Worm (Caenorhabditis elegans) whole organism, young adult: ENCODE data around the gene H41C03.3.
A peak's percentile ranks its signal among the peaks of the same experiment; 100 is the strongest.

ENCODE experiments used
- B0261.1 ChIP-seq: sonication (generic microtip); optimal IDR thresholded peaks from 2 replicates; lab custom pipeline; 2016; ENCODE audit warnings: mild to moderate bottlenecking, missing genetic modification characterization, moderate library complexity, missing compliant biosample characterization
- F22D6.2 ChIP-seq: sonication (generic microtip); optimal IDR thresholded peaks from 2 replicates; lab custom pipeline; 2016; ENCODE audit warnings: mild to moderate bottlenecking, missing genetic modification characterization, missing compliant biosample characterization
- K11D2.4 ChIP-seq: fragments of 200-800 bp; sonication (Bioruptor generic); IDR thresholded peaks from 2 replicates; pipeline ENCODE4 v1.3.6; 2022; ENCODE audit warnings: missing genetic modification reagents, missing genetic modification characterization, missing compliant biosample characterization
- T26A5.8 ChIP-seq: sonication (generic microtip); optimal IDR thresholded peaks from 2 replicates; lab custom pipeline; 2016; ENCODE audit warnings: missing genetic modification characterization, missing compliant biosample characterization
- aptf-2 ChIP-seq: fragments of 200-800 bp; sonication (Bioruptor generic); conservative IDR thresholded peaks from 2 replicates; pipeline ENCODE4 v1.3.6; 2022; ENCODE audit warnings: missing genetic modification reagents, missing genetic modification characterization, missing compliant biosample characterization
- atf-7 ChIP-seq: sonication (generic microtip); optimal IDR thresholded peaks from 2 replicates; lab custom pipeline; 2017; ENCODE audit warnings: mild to moderate bottlenecking, missing genetic modification characterization, missing compliant biosample characterization
- athp-1 ChIP-seq: sonication (generic microtip); optimal IDR thresholded peaks from 2 replicates; lab custom pipeline; 2017; ENCODE audit warnings: mild to moderate bottlenecking, missing genetic modification characterization, missing compliant biosample characterization
- bed-2 ChIP-seq: fragments of 200-800 bp; sonication (Bioruptor generic); IDR thresholded peaks from 2 replicates; pipeline ENCODE4 v1.3.6; 2022; ENCODE audit warnings: missing genetic modification reagents, missing genetic modification characterization, missing compliant biosample characterization
- cebp-1 ChIP-seq, 2 experiments: fragments of 200-800 bp in 1 of 2; sonication (Bioruptor generic) in 1 of 2; sonication (generic microtip) in 1 of 2; IDR thresholded peaks in 1 of 2; optimal IDR thresholded peaks in 1 of 2; 2 replicates each; pipeline versions ENCODE4 v1.3.6 to Lab custom; 2017 to 2022; ENCODE audit warnings: missing compliant biosample characterization in 2 of 2, missing genetic modification characterization in 2 of 2, mild to moderate bottlenecking in 1 of 2, missing genetic modification reagents in 1 of 2, moderate library complexity in 1 of 2
- cebp-2 ChIP-seq: fragments of 200-800 bp; sonication (Bioruptor generic); IDR thresholded peaks from 2 replicates; pipeline ENCODE4 v1.3.6; 2022; ENCODE audit warnings: missing genetic modification characterization, missing compliant biosample characterization
- ceh-40 ChIP-seq: fragments of 200-800 bp; sonication (Bioruptor generic); IDR thresholded peaks from 2 replicates; pipeline ENCODE4 v1.3.6; 2022; ENCODE audit warnings: missing genetic modification characterization, missing compliant biosample characterization
- ceh-79 ChIP-seq: sonication (generic microtip); optimal IDR thresholded peaks from 2 replicates; lab custom pipeline; 2017; ENCODE audit warnings: mild to moderate bottlenecking, missing genetic modification characterization, missing compliant biosample characterization
- dox-1 ChIP-seq: fragments of 200-800 bp; sonication (Bioruptor generic); IDR thresholded peaks from 2 replicates; pipeline ENCODE4 v1.3.6; 2022; ENCODE audit warnings: missing genetic modification reagents, missing genetic modification characterization, missing compliant biosample characterization
- ets-4 ChIP-seq: fragments of 200-800 bp; sonication (Bioruptor generic); optimal IDR thresholded peaks from 2 replicates; lab custom pipeline; 2018; ENCODE audit warnings: mild to moderate bottlenecking, missing genetic modification characterization, missing compliant biosample characterization
- gei-17 ChIP-seq: fragments of 200-800 bp; sonication (Bioruptor generic); optimal IDR thresholded peaks from 2 replicates; lab custom pipeline; 2018; ENCODE audit warnings: mild to moderate bottlenecking, missing genetic modification characterization, missing compliant biosample characterization
- him-1 ChIP-seq: sonication (generic microtip); optimal IDR thresholded peaks from 2 replicates; lab custom pipeline; 2016; ENCODE audit warnings: missing genotype, missing genetic modification reagents, missing genetic modification characterization, missing compliant biosample characterization
- hlh-26 ChIP-seq: fragments of 200-800 bp; sonication (Bioruptor generic); conservative IDR thresholded peaks from 2 replicates; pipeline ENCODE4 v1.3.6; 2022; ENCODE audit warnings: missing genetic modification reagents, missing genetic modification characterization, missing compliant biosample characterization
- hsf-1 ChIP-seq: fragments of 200-800 bp; sonication (Bioruptor generic); IDR thresholded peaks from 2 replicates; pipeline ENCODE4 v1.3.6; 2022; ENCODE audit warnings: missing genetic modification reagents, missing genetic modification characterization, missing compliant biosample characterization
- madf-10 ChIP-seq: sonication (generic microtip); optimal IDR thresholded peaks from 2 replicates; lab custom pipeline; 2016; ENCODE audit warnings: mild to moderate bottlenecking, missing genetic modification characterization, missing compliant biosample characterization
- mel-28 ChIP-seq: sonication (generic microtip); optimal IDR thresholded peaks from 2 replicates; lab custom pipeline; 2016; ENCODE audit warnings: borderline replicate concordance, mild to moderate bottlenecking, missing genetic modification characterization, missing compliant biosample characterization
- nfyb-1 ChIP-seq: fragments of 200-800 bp; sonication (Bioruptor generic); IDR thresholded peaks from 2 replicates; pipeline ENCODE4 v1.3.6; 2022; ENCODE audit warnings: missing genetic modification reagents, missing genetic modification characterization, missing compliant biosample characterization
- nhr-80 ChIP-seq: sonication (generic microtip); optimal IDR thresholded peaks from 2 replicates; lab custom pipeline; 2016; ENCODE audit warnings: missing genetic modification characterization, missing compliant biosample characterization
- nhr-90 ChIP-seq: sonication (generic microtip); optimal IDR thresholded peaks from 2 replicates; lab custom pipeline; 2016; ENCODE audit warnings: missing genotype, mild to moderate bottlenecking, missing genetic modification characterization, missing compliant biosample characterization
- repo-1 ChIP-seq: sonication (generic microtip); optimal IDR thresholded peaks from 2 replicates; lab custom pipeline; 2017; ENCODE audit warnings: mild to moderate bottlenecking, missing genetic modification characterization, missing compliant biosample characterization
- rpc-1 ChIP-seq, 2 experiments: fragments of 150-350 bp in 1 of 2; sonication (generic microtip) in 1 of 2; optimal IDR thresholded peaks; 2 replicates each; lab custom pipeline; 2014 to 2018; ENCODE audit warnings: missing biosample characterization in 1 of 2, missing genetic modification characterization in 1 of 2, missing genetic modification reagents in 1 of 2, missing genotype in 1 of 2
- sdz-38 ChIP-seq: sonication (generic microtip); optimal IDR thresholded peaks from 2 replicates; lab custom pipeline; 2016; ENCODE audit warnings: missing genotype, missing genetic modification characterization, missing compliant biosample characterization
- snpc-3.4 ChIP-seq: sonication (generic microtip); optimal IDR thresholded peaks from 2 replicates; lab custom pipeline; 2017; ENCODE audit warnings: missing genetic modification characterization, mild to moderate bottlenecking, missing compliant biosample characterization, antibody characterized with exemption, moderate library complexity, missing genotype, missing genetic modification reagents
- somi-1 ChIP-seq: fragments of 200-800 bp; sonication (Bioruptor generic); optimal IDR thresholded peaks from 2 replicates; lab custom pipeline; 2018; ENCODE audit warnings: mild to moderate bottlenecking, missing genetic modification characterization, missing compliant biosample characterization
- sptf-2 ChIP-seq: fragments of 200-800 bp; sonication (Bioruptor generic); optimal IDR thresholded peaks from 2 replicates; lab custom pipeline; 2018; ENCODE audit warnings: mild to moderate bottlenecking, missing genetic modification characterization, missing compliant biosample characterization
- tbp1 ChIP-seq: fragments of 200-800 bp; sonication (Bioruptor generic); optimal IDR thresholded peaks from 2 replicates; lab custom pipeline; 2018; ENCODE audit warnings: mild to moderate bottlenecking, missing genetic modification characterization, missing compliant biosample characterization
- tlf-1 ChIP-seq: fragments of 200-800 bp; sonication (Bioruptor generic); optimal IDR thresholded peaks from 2 replicates; lab custom pipeline; 2018; ENCODE audit warnings: mild to moderate bottlenecking, missing genetic modification characterization, missing compliant biosample characterization
- unc-130 ChIP-seq: sonication (generic microtip); optimal IDR thresholded peaks from 2 replicates; lab custom pipeline; 2016; ENCODE audit warnings: missing genetic modification reagents, missing genetic modification characterization, missing compliant biosample characterization
- unc-62 ChIP-seq: fragments of 150-350 bp; optimal IDR thresholded peaks from 2 replicates; lab custom pipeline; 2014; ENCODE audit warnings: missing biosample characterization, missing genetic modification reagents, missing genetic modification characterization
- ztf-18 ChIP-seq: sonication (generic microtip); optimal IDR thresholded peaks from 2 replicates; lab custom pipeline; 2016; ENCODE audit warnings: missing genotype, mild to moderate bottlenecking, missing genetic modification characterization, missing compliant biosample characterization
- ztf-25 ChIP-seq: fragments of 200-800 bp; sonication (Bioruptor generic); IDR thresholded peaks from 2 replicates; pipeline ENCODE4 v1.3.6; 2022; ENCODE audit warnings: missing genetic modification reagents, missing genetic modification characterization, missing compliant biosample characterization

Gene H41C03.3

ce11 chrII:5799553-5799952, 46.0 kb upstream of the H41C03.3 start, which contains the start of gene K05F1.8:
Gene K05F1.8 (minus strand): TSS chrII:5799653.
- TF ChIP-seq hlh-26: no peak
- TF ChIP-seq repo-1: no peak
- no peak for TF ChIP-seq madf-10 (tag; lab: Kevin White, UChicago)
- no peak for TF ChIP-seq cebp-1 (GFP tag; IDR thresholded peaks at IDR 0.05; lab: Robert Waterston, UW)
- no peak for TF ChIP-seq cebp-1 (tag; optimal IDR thresholded peaks at IDR 0.05; lab: Kevin White, UChicago)
- TF ChIP-seq athp-1: no peak
- no peak for TF ChIP-seq unc-62 (GFP tag; lab: Kevin White, UChicago)
- TF ChIP-seq ztf-18 (tag; lab: Kevin White, UChicago): no peak
- TF ChIP-seq B0261.1: no peak
- TF ChIP-seq atf-7 (tag; lab: Kevin White, UChicago): no peak
- TF ChIP-seq aptf-2 (GFP tag; lab: Robert Waterston, UW): no peak

- TF ChIP-seq somi-1 (GFP tag; lab: Kevin White, UChicago): no peak
- no peak for TF ChIP-seq tlf-1 (GFP tag; lab: Kevin White, UChicago)
- no peak for TF ChIP-seq ceh-40
- no peak for TF ChIP-seq bed-2
- no peak for TF ChIP-seq sdz-38 (tag; lab: Kevin White, UChicago)
- no peak for TF ChIP-seq tbp1 (GFP tag; lab: Kevin White, UChicago)
- TF ChIP-seq K11D2.4 (GFP tag; lab: Robert Waterston, UW): no peak
- TF ChIP-seq F22D6.2 (tag; lab: Kevin White, UChicago): no peak
- no peak for TF ChIP-seq unc-130 (GFP tag; lab: Kevin White, UChicago)
- no peak for TF ChIP-seq nhr-90
- TF ChIP-seq ceh-79: no peak
- no peak for TF ChIP-seq rpc-1 (optimal IDR thresholded peaks at IDR 0.05; lab: Kevin White, UChicago)
- TF ChIP-seq rpc-1 (tag; optimal IDR thresholded peaks at IDR 0.05; lab: Kevin White, UChicago): no peak
- no peak for TF ChIP-seq hsf-1 (GFP tag; lab: Robert Waterston, UW)
- TF ChIP-seq sptf-2: no peak
- TF ChIP-seq ets-4 (GFP tag; lab: Kevin White, UChicago): no peak
- no peak for TF ChIP-seq cebp-2 (GFP tag; lab: Robert Waterston, UW)
- TF ChIP-seq, all 124 proteins: peak for 0
Observed at ce11 chrII:5801075-5801474, 44.5 kb upstream of the H41C03.3 start, which contains the start of the genes K05F1.9 and K05F1.1. Gene K05F1.9 (minus strand): TSS chrII:5801175. Gene K05F1.1 (plus strand): TSS chrII:5801382.

- no peak for TF ChIP-seq snpc-3.4 (tag; lab: Kevin White, UChicago)
- TF ChIP-seq T26A5.8 (tag; lab: Kevin White, UChicago): no peak
- no peak for TF ChIP-seq mel-28 (tag; lab: Kevin White, UChicago)
- TF ChIP-seq dox-1 (GFP tag; lab: Robert Waterston, UW): no peak
- TF ChIP-seq ztf-25 (GFP tag; lab: Robert Waterston, UW): no peak
Observed at ce11 chrII:5804288-5804687, 41.3 kb upstream of the H41C03.3 start.

ce11 chrII:5805303-5805702, 40.3 kb upstream of the H41C03.3 start, which contains the start of gene K05F1.10:
Gene K05F1.10 (minus strand): TSS chrII:5805473.
- peak; percentile 34 for TF ChIP-seq nhr-80 (tag; lab: Kevin White, UChicago)
- no peak for TF ChIP-seq him-1 (tag; lab: Kevin White, UChicago)
- TF ChIP-seq nfyb-1: no peak
- no peak for TF ChIP-seq gei-17 (GFP tag; lab: Kevin White, UChicago)
- TF ChIP-seq cebp-1 (GFP tag; IDR thresholded peaks at IDR 0.05; lab: Robert Waterston, UW): no peak
- TF ChIP-seq cebp-1 (tag; optimal IDR thresholded peaks at IDR 0.05; lab: Kevin White, UChicago): peak; percentile 42
